Fruit fly (Drosophila melanogaster) whole organism, embryonic: Measurements from ENCODE around the gene ppk24.

Experiments used
- CG10267 ChIP-seq: fragments of 200-800 bp; sonication (Bioruptor generic); optimal IDR thresholded peaks from 2 replicates; lab custom pipeline; 2018; ENCODE audit warnings: missing biosample characterization, mild to moderate bottlenecking, missing genetic modification characterization, moderate library complexity
- CG10431 ChIP-seq: fragments of 200-800 bp; sonication (Bioruptor generic); optimal IDR thresholded peaks from 3 replicates; lab custom pipeline; 2018; ENCODE audit warnings: missing biosample characterization, mild to moderate bottlenecking, missing genetic modification characterization
- CG10654 ChIP-seq: fragments of 200-800 bp; sonication (Bioruptor generic); optimal IDR thresholded peaks from 2 replicates; lab custom pipeline; 2016; ENCODE audit warnings: missing biosample characterization, missing genetic modification characterization
- CG11085 ChIP-seq: fragments of 200-800 bp; sonication (Bioruptor generic); IDR thresholded peaks from 2 replicates; pipeline ENCODE4 v1.3.6; 2022; ENCODE audit warnings: missing biosample characterization, missing genetic modification characterization
- CG11504 ChIP-seq: fragments of 200-800 bp; sonication (Bioruptor generic); optimal IDR thresholded peaks from 3 replicates; lab custom pipeline; 2019; ENCODE audit warnings: missing biosample characterization, mild to moderate bottlenecking, missing genetic modification characterization, moderate library complexity
- CG13296 ChIP-seq: fragments of 200-800 bp; sonication (Bioruptor generic); optimal IDR thresholded peaks from 3 replicates; lab custom pipeline; 2018; ENCODE audit warnings: missing biosample characterization, mild to moderate bottlenecking, missing genetic modification characterization
- CG14710 ChIP-seq: fragments of 200-800 bp; sonication (Bioruptor generic); optimal IDR thresholded peaks from 3 replicates; lab custom pipeline; 2019; ENCODE audit warnings: missing biosample characterization, mild to moderate bottlenecking, missing genetic modification characterization, moderate library complexity
- CG17385 ChIP-seq: fragments of 200-800 bp; sonication (Bioruptor generic); optimal IDR thresholded peaks from 3 replicates; lab custom pipeline; 2018; ENCODE audit warnings: missing biosample characterization, mild to moderate bottlenecking, missing genetic modification characterization
- CG2712 ChIP-seq: fragments of 200-800 bp; optimal IDR thresholded peaks from 3 replicates; lab custom pipeline; 2019; ENCODE audit warnings: missing biosample characterization, mild to moderate bottlenecking, missing genetic modification characterization, moderate library complexity
- CG2889 ChIP-seq: fragments of 200-800 bp; sonication (Bioruptor generic); IDR thresholded peaks from 3 replicates; pipeline ENCODE4 v1.3.6; 2022; ENCODE audit warnings: missing biosample characterization, missing genetic modification characterization
- CG33213 ChIP-seq: fragments of 200-800 bp; sonication (Bioruptor generic); optimal IDR thresholded peaks from 3 replicates; lab custom pipeline; 2016; ENCODE audit warnings: missing biosample characterization, missing genetic modification characterization
- CG4617 ChIP-seq: fragments of 200-800 bp; sonication (Bioruptor generic); optimal IDR thresholded peaks from 3 replicates; lab custom pipeline; 2016; ENCODE audit warnings: missing biosample characterization, missing genetic modification characterization, borderline replicate concordance
- CG5953 ChIP-seq: fragments of 200-800 bp; sonication (Bioruptor generic); IDR thresholded peaks from 2 replicates; pipeline ENCODE4 v1.3.6; 2022; ENCODE audit warnings: missing biosample characterization, missing genetic modification characterization
- CG6813 ChIP-seq: fragments of 200-800 bp; sonication (Bioruptor generic); optimal IDR thresholded peaks from 2 replicates; lab custom pipeline; 2017; ENCODE audit warnings: missing biosample characterization, missing genetic modification characterization, mild to moderate bottlenecking, moderate library complexity, missing genetic modification reagents
- CG7556 ChIP-seq: fragments of 200-800 bp; sonication (Bioruptor generic); optimal IDR thresholded peaks from 2 replicates; lab custom pipeline; 2017; ENCODE audit warnings: missing biosample characterization, mild to moderate bottlenecking, missing genetic modification characterization
- CG9437 ChIP-seq: fragments of 200-800 bp; sonication (Bioruptor generic); optimal IDR thresholded peaks from 2 replicates; lab custom pipeline; 2018; ENCODE audit warnings: missing biosample characterization, mild to moderate bottlenecking, missing genetic modification characterization
- Fer1 ChIP-seq: fragments of 200-800 bp; sonication (Bioruptor generic); optimal IDR thresholded peaks from 2 replicates; lab custom pipeline; 2017; ENCODE audit warnings: missing biosample characterization, mild to moderate bottlenecking, missing genetic modification characterization
- HmgD ChIP-seq: fragments of 200-800 bp; sonication (Bioruptor generic); optimal IDR thresholded peaks from 3 replicates; lab custom pipeline; 2016; ENCODE audit warnings: missing biosample characterization, missing genetic modification characterization
- Hmr ChIP-seq: fragments of 200-800 bp; sonication (Bioruptor generic); optimal IDR thresholded peaks from 3 replicates; lab custom pipeline; 2017; ENCODE audit warnings: mild to moderate bottlenecking, missing biosample characterization, missing genetic modification reagents, missing genetic modification characterization
- Hr51 ChIP-seq, 2 experiments: fragments of 200-800 bp; sonication (Bioruptor generic); optimal IDR thresholded peaks; 2 replicates in 1 of 2; 3 replicates in 1 of 2; lab custom pipeline; 2016 to 2018; ENCODE audit warnings: missing biosample characterization in 2 of 2, missing genetic modification characterization in 2 of 2, mild to moderate bottlenecking in 1 of 2, moderate library complexity in 1 of 2
- Pdp1 ChIP-seq, 2 experiments: fragments of 200-800 bp; sonication (Bioruptor generic); optimal IDR thresholded peaks; 3 replicates each; lab custom pipeline; 2016; ENCODE audit warnings: missing biosample characterization in 2 of 2, missing genetic modification characterization in 2 of 2, mild to moderate bottlenecking in 1 of 2, moderate library complexity in 1 of 2
- Six4 ChIP-seq: fragments of 200-800 bp; sonication (Bioruptor generic); optimal IDR thresholded peaks from 2 replicates; lab custom pipeline; 2016; ENCODE audit warnings: missing biosample characterization, missing genetic modification characterization
- TFAM ChIP-seq: fragments of 200-800 bp; sonication (Bioruptor generic); optimal IDR thresholded peaks from 2 replicates; lab custom pipeline; 2017; ENCODE audit warnings: missing biosample characterization, missing genetic modification characterization, inconsistent platforms
- Xbp1 ChIP-seq: fragments of 200-800 bp; sonication (Bioruptor generic); optimal IDR thresholded peaks from 3 replicates; lab custom pipeline; 2016; ENCODE audit warnings: missing biosample characterization, mild to moderate bottlenecking, missing genetic modification characterization
- bigmax ChIP-seq: fragments of 200-800 bp; sonication (Bioruptor generic); optimal IDR thresholded peaks from 2 replicates; lab custom pipeline; 2018; ENCODE audit warnings: missing biosample characterization, mild to moderate bottlenecking, missing genetic modification characterization
- bsh ChIP-seq, 2 experiments: fragments of 200-800 bp; sonication (Bioruptor generic); optimal IDR thresholded peaks; 2 replicates each; lab custom pipeline; 2017 to 2018; ENCODE audit warnings: mild to moderate bottlenecking in 2 of 2, missing biosample characterization in 2 of 2, missing genetic modification characterization in 2 of 2, moderate library complexity in 1 of 2
- cg ChIP-seq: fragments of 200-800 bp; sonication (Bioruptor generic); optimal IDR thresholded peaks from 3 replicates; lab custom pipeline; 2019; ENCODE audit warnings: missing biosample characterization, mild to moderate bottlenecking, missing genetic modification characterization, moderate library complexity
- danr ChIP-seq: fragments of 200-800 bp; sonication (Bioruptor generic); IDR thresholded peaks from 2 replicates; pipeline ENCODE4 v1.3.6; 2022; ENCODE audit warnings: missing biosample characterization, missing genetic modification characterization
- dm ChIP-seq: fragments of 200-800 bp; sonication (Bioruptor generic); optimal IDR thresholded peaks from 3 replicates; lab custom pipeline; 2016; ENCODE audit warnings: missing biosample characterization, missing genetic modification characterization
- exex ChIP-seq: fragments of 200-800 bp; sonication (Bioruptor generic); optimal IDR thresholded peaks from 4 replicates; lab custom pipeline; 2018; ENCODE audit warnings: missing biosample characterization, mild to moderate bottlenecking, missing genetic modification characterization, moderate library complexity
- gsb-n ChIP-seq: fragments of 200-800 bp; sonication (Bioruptor generic); optimal IDR thresholded peaks from 3 replicates; lab custom pipeline; 2018; ENCODE audit warnings: missing biosample characterization, mild to moderate bottlenecking, missing genetic modification characterization
- hbn ChIP-seq: fragments of 200-800 bp; sonication (Bioruptor generic); IDR thresholded peaks from 2 replicates; pipeline ENCODE4 v1.3.6; 2022; ENCODE audit warnings: missing biosample characterization, missing genetic modification characterization; ENCODE audit not compliant: partially characterized antibody
- her ChIP-seq: fragments of 200-800 bp; sonication (Bioruptor generic); optimal IDR thresholded peaks from 2 replicates; lab custom pipeline; 2016; ENCODE audit warnings: missing biosample characterization, missing genetic modification characterization
- kah ChIP-seq: fragments of 200-800 bp; sonication (Bioruptor generic); optimal IDR thresholded peaks from 2 replicates; lab custom pipeline; 2018; ENCODE audit warnings: missing biosample characterization, mild to moderate bottlenecking, missing genetic modification characterization
- mirr ChIP-seq: fragments of 200-800 bp; sonication (Bioruptor generic); optimal IDR thresholded peaks from 3 replicates; lab custom pipeline; 2018; ENCODE audit warnings: missing biosample characterization, mild to moderate bottlenecking, missing genetic modification characterization
- nerfin-1 ChIP-seq: fragments of 200-800 bp; sonication (Bioruptor generic); optimal IDR thresholded peaks from 3 replicates; lab custom pipeline; 2019; ENCODE audit warnings: missing biosample characterization, mild to moderate bottlenecking, missing genetic modification characterization, moderate library complexity
- pzg ChIP-seq: fragments of 200-800 bp; sonication (Bioruptor generic); optimal IDR thresholded peaks from 3 replicates; lab custom pipeline; 2018; ENCODE audit warnings: missing biosample characterization, mild to moderate bottlenecking, missing genetic modification characterization, moderate library complexity
- sens ChIP-seq: fragments of 200-800 bp; sonication (Bioruptor generic); peaks from one replicate; lab custom pipeline; 2016; ENCODE audit warnings: missing biosample characterization, missing genetic modification characterization
- slou ChIP-seq: fragments of 200-800 bp; sonication (Bioruptor generic); optimal IDR thresholded peaks from 3 replicates; lab custom pipeline; 2016; ENCODE audit warnings: missing biosample characterization, missing genetic modification characterization
- slp2 ChIP-seq: fragments of 200-800 bp; sonication (Bioruptor generic); optimal IDR thresholded peaks from 2 replicates; lab custom pipeline; 2016; ENCODE audit warnings: missing biosample characterization, missing genetic modification characterization
- stwl ChIP-seq: fragments of 200-800 bp; sonication (Bioruptor generic); optimal IDR thresholded peaks from 3 replicates; lab custom pipeline; 2018; ENCODE audit warnings: missing biosample characterization, mild to moderate bottlenecking, missing genetic modification characterization, moderate library complexity
- trem ChIP-seq: fragments of 200-800 bp; optimal IDR thresholded peaks from 3 replicates; lab custom pipeline; 2019; ENCODE audit warnings: missing biosample characterization, mild to moderate bottlenecking, missing genetic modification characterization, moderate library complexity
- tx ChIP-seq: fragments of 200-800 bp; sonication (Bioruptor generic); optimal IDR thresholded peaks from 2 replicates; lab custom pipeline; 2016; ENCODE audit warnings: missing biosample characterization, missing genetic modification characterization
- unpg ChIP-seq: fragments of 200-800 bp; sonication (Bioruptor generic); optimal IDR thresholded peaks from 3 replicates; lab custom pipeline; 2018; ENCODE audit warnings: missing biosample characterization, mild to moderate bottlenecking, missing genetic modification characterization, moderate library complexity
- zfh2 ChIP-seq: fragments of 200-800 bp; sonication (Bioruptor generic); optimal IDR thresholded peaks from 2 replicates; lab custom pipeline; 2016; ENCODE audit warnings: missing biosample characterization, missing genetic modification characterization

ppk24 gene

DNA sequence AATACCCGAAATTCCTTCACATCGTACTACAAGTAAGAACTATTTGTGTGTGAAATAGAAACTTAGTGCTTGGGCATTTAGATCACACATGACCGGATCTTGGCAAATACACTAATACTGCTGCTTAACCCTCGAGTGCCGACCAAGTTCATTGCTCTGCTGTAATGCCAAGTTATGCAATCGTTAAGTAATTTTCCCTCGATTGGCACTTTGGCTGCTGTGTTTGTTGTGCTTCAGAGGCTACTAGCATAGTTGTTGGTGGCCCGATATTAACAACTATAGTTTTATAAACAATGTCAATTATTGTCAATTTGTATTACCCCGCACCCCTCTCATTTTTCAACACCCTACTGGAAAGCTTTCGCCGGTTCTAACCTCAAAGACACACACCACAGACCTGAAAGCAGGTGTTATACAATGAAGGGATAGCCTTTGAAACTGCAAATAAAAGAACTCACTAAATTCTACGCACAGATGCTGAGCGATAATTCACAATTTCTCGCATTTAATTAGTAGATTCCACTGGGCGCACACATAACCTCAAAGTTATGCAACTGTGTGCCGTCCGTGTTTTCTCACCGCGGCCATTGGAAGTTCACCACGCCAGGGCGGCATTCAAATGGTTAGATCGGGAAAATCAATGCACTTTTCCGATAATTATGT lies 47.2 kb upstream of the ppk24 start (continued):
- TF ChIP-seq bigmax (GFP tag; lab: Kevin White, UChicago), result peak; percentile 100
- TF ChIP-seq mirr (GFP tag; lab: Kevin White, UChicago), result peak; percentile 18
- TF ChIP-seq CG13296 (GFP tag; lab: Kevin White, UChicago), result peak; percentile 4
- TF ChIP-seq sens, result peak; percentile 47
- TF ChIP-seq CG11085 (GFP tag; lab: Robert Waterston, UW), result no peak
- peak in 1 of 2 experiments; percentile 100 for TF ChIP-seq Pdp1 (GFP tag; optimal IDR thresholded peaks at IDR 0.05; lab: Kevin White, UChicago)
- TF ChIP-seq Fer1 (GFP tag; lab: Kevin White, UChicago), result peak; percentile 6
- TF ChIP-seq unpg (GFP tag; lab: Kevin White, UChicago), result no peak
- peak; percentile 17 for TF ChIP-seq CG33213 (GFP tag; lab: Kevin White, UChicago)
- TF ChIP-seq CG10431 (GFP tag; lab: Kevin White, UChicago), result peak; percentile 53
- TF ChIP-seq dm, result peak; percentile 62
- peak; percentile 2 for TF ChIP-seq kah (GFP tag; lab: Kevin White, UChicago)
- peak; percentile 89 for TF ChIP-seq nerfin-1
- TF ChIP-seq exex, result peak; percentile 50
- TF ChIP-seq Xbp1 (GFP tag; lab: Kevin White, UChicago), result no peak
- peak; percentile 19 for TF ChIP-seq CG4617 (GFP tag; lab: Kevin White, UChicago)

DNA sequence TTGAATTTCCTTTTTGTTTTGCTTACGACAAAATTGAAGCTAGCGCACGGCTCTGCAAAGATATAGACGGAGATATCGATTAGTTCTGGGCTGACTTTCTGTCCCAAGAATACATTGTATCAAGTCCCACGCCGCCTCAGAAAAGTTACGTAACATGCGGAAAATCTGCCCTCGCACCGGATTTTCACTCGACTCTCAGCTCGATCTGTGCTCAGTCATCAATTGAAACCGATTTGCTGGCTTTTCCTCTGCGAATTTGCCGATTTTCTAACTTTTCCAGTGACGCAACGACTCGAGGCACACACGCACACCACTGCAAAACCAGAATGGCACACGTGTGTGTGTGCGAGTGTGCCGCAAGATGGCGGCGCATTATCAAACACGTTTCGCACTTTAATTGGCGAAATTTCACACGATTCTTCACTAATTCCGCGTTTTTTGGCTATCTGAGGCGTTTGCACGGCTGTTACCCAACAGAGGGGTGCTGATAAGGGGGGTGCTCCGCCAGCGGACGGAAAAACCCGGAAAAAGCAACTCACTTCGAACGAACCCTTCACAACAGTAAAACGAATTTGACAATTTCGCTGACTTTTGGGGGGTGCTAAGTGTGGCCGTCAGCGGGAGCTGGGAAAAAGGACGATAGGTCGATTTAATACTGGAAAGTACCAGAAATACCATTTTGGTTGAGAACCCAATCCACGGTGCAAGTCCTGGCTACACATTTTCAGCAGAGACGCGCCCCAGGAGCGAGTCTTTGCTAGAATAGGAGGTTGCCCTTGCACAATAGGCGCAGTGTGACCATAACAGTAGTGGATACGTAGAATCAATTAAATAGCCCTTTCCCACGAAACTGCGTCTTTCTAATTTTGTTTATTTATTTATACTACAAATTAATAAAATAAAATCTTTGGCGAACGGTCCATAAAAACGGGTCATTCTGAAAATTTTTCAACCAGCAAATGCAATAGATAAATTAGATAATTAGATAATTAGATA lies 46.2 kb upstream of the ppk24 start, which contains the start of gene ATPsynC:
Gene ATPsynC (minus strand): TSS at position 634 of the 996 bp plus-strand sequence.
- TF ChIP-seq Six4 (GFP tag; lab: Kevin White, UChicago) (no peak), stwl (tag; lab: Kevin White, UChicago) (peak; percentile 56), TFAM (GFP tag; lab: Kevin White, UChicago) (no peak), CG2889 (GFP tag; lab: Robert Waterston, UW) (no peak), CG14710 (peak; percentile 79), slou (GFP tag; lab: Kevin White, UChicago) (peak; percentile 10), danr (no peak), her (GFP tag; lab: Kevin White, UChicago) (peak; percentile 68), hbn (no peak), Xbp1 (GFP tag; lab: Kevin White, UChicago) (no peak), CG11504 (tag; lab: Kevin White, UChicago) (peak; percentile 20), sens (peak; percentile 83), pzg (GFP tag; lab: Kevin White, UChicago) (peak; percentile 100), Hmr (GFP tag; lab: Kevin White, UChicago) (peak; percentile 92), slp2 (GFP tag; lab: Kevin White, UChicago) (peak; percentile 21), tx (GFP tag; lab: Kevin White, UChicago) (peak; percentile 24), HmgD (GFP tag; lab: Kevin White, UChicago) (peak; percentile 83), bsh (GFP tag; optimal IDR thresholded peaks at IDR 0.05; lab: Kevin White, UChicago) (peak in 1 of 2 experiments; percentile 53), CG2712 (peak; percentile 52), CG17385 (peak; percentile 49), gsb-n (tag; lab: Kevin White, UChicago) (peak; percentile 9), zfh2 (GFP tag; lab: Kevin White, UChicago) (peak; percentile 16), Hr51 (GFP tag; optimal IDR thresholded peaks at IDR 0.05; lab: Kevin White, UChicago) (peak; percentile 23 to 24), CG10654 (GFP tag; lab: Kevin White, UChicago) (no peak), cg (GFP tag; lab: Kevin White, UChicago) (peak; percentile 89), CG6813 (GFP tag; lab: Kevin White, UChicago) (peak; percentile 34), trem (peak; percentile 81), CG7556 (GFP tag; lab: Kevin White, UChicago) (no peak), CG5953 (GFP tag; lab: Robert Waterston, UW) (no peak), CG10267 (tag; lab: Kevin White, UChicago) (peak; percentile 67), CG9437 (GFP tag; lab: Kevin White, UChicago) (peak; percentile 5)
